Worm (Caenorhabditis elegans) whole organism, L4/young adult: Measurements from ENCODE around the gene dph-3.
"Not testable (repeated sequence)": the region's sequence is repeated elsewhere in the genome, so short reads cannot be mapped to it uniquely, and the experiment has no call there.

ENCODE experiments used
- W03F9.2 ChIP-seq: fragments of 150-350 bp; optimal IDR thresholded peaks from 2 replicates; lab custom pipeline; 2014; ENCODE audit warnings: missing biosample characterization, missing genetic modification characterization
- dao-5 ChIP-seq: sonication (generic microtip); optimal IDR thresholded peaks from 2 replicates; lab custom pipeline; 2016; ENCODE audit warnings: missing genotype, missing genetic modification characterization, moderate library complexity, missing compliant biosample characterization
- him-1 ChIP-seq: sonication (generic microtip); optimal IDR thresholded peaks from 2 replicates; lab custom pipeline; 2016; ENCODE audit warnings: missing genotype, missing genetic modification reagents, missing genetic modification characterization, missing compliant biosample characterization

Gene dph-3

ce11 chrIV:9740851-9741549 lies 34.1 kb downstream of the dph-3 start, which contains the start of gene gln-6:
TSS of gene gln-6 (minus strand) at chrIV:9740901.
- not testable (repeated sequence) for TF ChIP-seq dao-5; him-1 (tag; lab: Kevin White, UChicago); W03F9.2 (tag; lab: Kevin White, UChicago)

ce11 chrIV:9742883-9743282 lies 35.9 kb downstream of the dph-3 start, which contains the start of gene C28D4.7:
TSS of gene C28D4.7 (minus strand) at chrIV:9743147.
- TF ChIP-seq W03F9.2 (tag; lab: Kevin White, UChicago) (no peak), dao-5 (no peak), him-1 (tag; lab: Kevin White, UChicago) (no peak)

ce11 chrIV:9744905-9745304 lies 38.0 kb downstream of the dph-3 start, which contains the start of gene C28D4.4:
TSS of gene C28D4.4 (minus strand) at chrIV:9745005.
- no peak for TF ChIP-seq dao-5
- TF ChIP-seq W03F9.2 (tag; lab: Kevin White, UChicago): no peak
- TF ChIP-seq him-1 (tag; lab: Kevin White, UChicago): no peak

DNA sequence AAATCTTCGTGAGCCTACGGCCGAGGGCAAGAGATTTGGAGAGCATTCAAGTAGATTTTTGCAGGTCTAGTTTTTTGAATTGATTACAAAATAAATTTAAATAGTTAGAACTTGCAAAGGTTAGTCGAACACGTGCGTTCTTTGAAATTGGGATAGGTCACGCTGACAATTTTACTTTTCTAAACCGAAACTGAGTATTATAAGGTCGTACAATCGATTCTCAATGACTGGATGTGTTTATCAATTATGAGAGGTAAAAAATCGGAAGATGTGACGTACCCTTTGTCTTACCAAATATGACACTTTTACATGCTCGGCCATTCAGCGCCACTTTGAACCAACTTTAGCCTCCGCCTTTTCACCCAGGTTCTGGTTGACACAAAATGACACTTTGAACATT lies 39.8 kb downstream of the dph-3 start, which contains the start of gene C28D4.5:
C28D4.5 (minus strand) TSS at position 101 of the 400 bp plus-strand sequence.
- TF ChIP-seq W03F9.2 (tag; lab: Kevin White, UChicago) (no peak), dao-5 (no peak), him-1 (tag; lab: Kevin White, UChicago) (no peak)

DNA sequence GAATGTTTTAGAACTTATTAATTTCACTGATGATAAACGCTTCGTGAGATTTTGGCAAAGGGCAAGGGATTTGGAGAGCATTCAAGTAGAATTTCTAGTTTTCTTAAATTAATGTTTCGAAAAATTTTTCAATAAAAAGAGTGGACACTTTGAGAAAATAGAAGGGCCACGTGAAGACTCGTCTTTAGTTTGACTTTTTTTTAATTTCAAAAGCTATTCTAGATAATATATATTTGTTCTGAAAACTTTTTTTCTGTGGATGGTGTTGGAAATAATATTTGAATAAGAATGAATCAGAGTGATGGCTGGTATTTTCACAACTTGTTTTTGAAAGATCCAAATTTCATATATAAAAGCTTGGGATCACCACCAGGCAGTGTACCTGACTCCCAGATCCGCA lies 41.4 kb downstream of the dph-3 start, which contains the start of gene C28D4.8:
C28D4.8 (minus strand) TSS at position 101 of the 400 bp plus-strand sequence.
- TF ChIP-seq dao-5 (no peak), W03F9.2 (tag; lab: Kevin White, UChicago) (no peak), him-1 (tag; lab: Kevin White, UChicago) (no peak)

DNA sequence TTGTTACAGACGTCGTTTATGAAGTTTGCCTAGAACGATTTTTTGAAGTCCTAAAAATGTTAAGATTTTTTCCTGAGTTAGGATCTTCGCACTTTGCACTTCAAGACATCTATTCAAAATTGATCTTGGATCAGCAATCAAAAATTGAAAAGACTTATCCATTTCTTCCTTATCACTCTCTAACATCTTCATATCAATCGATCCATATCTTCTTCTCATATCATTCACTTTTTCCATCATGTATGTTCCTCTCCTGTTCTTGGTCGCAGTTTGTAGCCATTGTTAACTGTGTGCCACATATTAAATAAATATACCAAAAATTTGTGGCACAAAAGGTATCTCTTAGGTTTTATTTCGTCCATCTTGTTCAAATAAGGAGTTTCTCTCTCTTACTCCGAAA lies 48.8 kb downstream of the dph-3 start:
- no peak for TF ChIP-seq dao-5
- no peak for TF ChIP-seq him-1 (tag; lab: Kevin White, UChicago)
- no peak for TF ChIP-seq W03F9.2 (tag; lab: Kevin White, UChicago)

DNA sequence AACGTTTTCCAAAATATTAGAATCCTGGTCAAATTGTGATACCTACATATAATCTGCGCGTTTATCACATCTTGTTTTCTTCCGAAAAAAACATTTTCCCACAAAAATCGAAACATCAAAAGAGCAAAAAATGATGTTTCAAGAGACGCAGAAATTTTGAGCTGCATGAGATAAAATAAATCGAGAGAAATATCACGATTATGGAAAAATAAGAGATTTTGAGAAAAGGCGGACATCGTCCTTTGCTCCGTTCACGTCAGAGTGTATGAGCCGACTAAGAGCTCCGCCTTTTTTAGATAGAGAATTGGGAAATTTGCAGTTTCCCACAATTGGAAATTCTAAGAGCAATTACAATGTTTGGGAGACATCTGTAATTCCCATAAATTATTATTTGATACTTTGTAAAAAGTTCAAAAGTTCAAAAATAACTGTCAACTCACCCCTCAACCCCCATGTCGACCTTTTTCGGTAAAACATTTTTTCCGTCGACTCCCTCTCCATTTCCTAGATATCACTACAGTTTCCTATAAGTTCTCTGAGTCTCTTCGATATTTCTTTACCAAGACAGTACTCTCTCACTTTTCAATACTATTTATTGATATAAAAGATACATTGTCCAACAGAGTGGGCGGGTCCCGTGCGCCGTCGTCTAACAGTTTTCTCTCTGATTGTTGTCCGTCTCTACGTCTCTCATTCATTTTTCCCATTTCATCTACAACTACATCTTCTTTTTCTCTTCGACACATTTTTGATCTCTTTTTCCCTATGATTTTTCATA lies 49.9 kb downstream of the dph-3 start:
- TF ChIP-seq him-1 (tag; lab: Kevin White, UChicago) (no peak), W03F9.2 (tag; lab: Kevin White, UChicago) (peak; percentile 41), dao-5 (no peak)

ce11 chrIV:9757425-9757740 lies 50.4 kb downstream of the dph-3 start, which contains the start of gene nhr-97:
TSS of gene nhr-97 (plus strand) at chrIV:9757641.
- TF ChIP-seq dao-5: no peak
- TF ChIP-seq W03F9.2 (tag; lab: Kevin White, UChicago): no peak
- TF ChIP-seq him-1 (tag; lab: Kevin White, UChicago): no peak
